Worm (Caenorhabditis elegans) whole organism, late embryonic: Measurements from ENCODE around the gene M162.5.

Source experiments
- che-1 ChIP-seq: sonication (generic microtip); optimal IDR thresholded peaks from 2 replicates; lab custom pipeline; 2016; ENCODE audit warnings: mild to moderate bottlenecking, missing genetic modification characterization, missing compliant biosample characterization
- ets-4 ChIP-seq: sonication (generic microtip); optimal IDR thresholded peaks from 2 replicates; lab custom pipeline; 2016; ENCODE audit warnings: missing genetic modification characterization, missing compliant biosample characterization
- lin-11 ChIP-seq: fragments of 200-800 bp; sonication (Bioruptor generic); optimal IDR thresholded peaks from 2 replicates; lab custom pipeline; 2018; ENCODE audit warnings: mild to moderate bottlenecking, missing genetic modification characterization, missing compliant biosample characterization
- mec-3 ChIP-seq: sonication (generic microtip); optimal IDR thresholded peaks from 2 replicates; lab custom pipeline; 2016; ENCODE audit warnings: borderline replicate concordance, missing genetic modification characterization, missing compliant biosample characterization
- syd-9 ChIP-seq: sonication (generic microtip); optimal IDR thresholded peaks from 2 replicates; lab custom pipeline; 2016; ENCODE audit warnings: mild to moderate bottlenecking, missing genetic modification characterization, moderate library complexity, missing compliant biosample characterization
- tbx-7 ChIP-seq: sonication (generic microtip); optimal IDR thresholded peaks from 2 replicates; lab custom pipeline; 2016; ENCODE audit warnings: missing genotype, missing genetic modification characterization, missing compliant biosample characterization

ce11 chrV:19767719-19768118 is 6.9 kb downstream of the M162.5 start:
- TF ChIP-seq tbx-7 (no peak), syd-9 (tag; lab: Kevin White, UChicago) (no peak), che-1 (tag; lab: Kevin White, UChicago) (no peak), ets-4 (tag; lab: Kevin White, UChicago) (no peak), mec-3 (no peak), lin-11 (no peak)
